Worm (Caenorhabditis elegans) whole organism, L4 larva: ENCODE results near the gene dot-1.5.

Experiments
- F44E2.7 ChIP-seq: fragments of 200-800 bp; sonication (Bioruptor generic); IDR thresholded peaks from 2 replicates; pipeline ENCODE4 v2.1.2; 2022; ENCODE audit warnings: missing genetic modification characterization, missing compliant biosample characterization
- F49E8.2 ChIP-seq: sonication (generic microtip); optimal IDR thresholded peaks from 2 replicates; lab custom pipeline; 2016; ENCODE audit warnings: missing compliant biosample characterization, mild to moderate bottlenecking, missing genetic modification characterization, borderline replicate concordance
- T20F7.1 ChIP-seq: fragments of 200-800 bp; sonication (Bioruptor generic); optimal IDR thresholded peaks from 2 replicates; lab custom pipeline; 2018; ENCODE audit warnings: mild to moderate bottlenecking, missing genetic modification characterization, missing compliant biosample characterization
- T26A8.4 ChIP-seq: fragments of 200-800 bp; sonication (Bioruptor generic); IDR thresholded peaks from 2 replicates; pipeline ENCODE4 v1.3.6; 2022; ENCODE audit warnings: missing genetic modification characterization, missing compliant biosample characterization
- Y105C5A.15 ChIP-seq: fragments of 200-800 bp; sonication (Bioruptor generic); IDR thresholded peaks from 2 replicates; pipeline ENCODE4 v1.3.6; 2022; ENCODE audit warnings: missing genetic modification characterization, missing compliant biosample characterization
- Y48G9A.11 ChIP-seq: fragments of 200-800 bp; sonication (Bioruptor generic); IDR thresholded peaks from 2 replicates; pipeline ENCODE4 v1.3.6; 2022; ENCODE audit warnings: missing genetic modification reagents, missing genetic modification characterization, missing compliant biosample characterization
- Y5F2A.4 ChIP-seq: fragments of 200-800 bp; sonication (Bioruptor generic); optimal IDR thresholded peaks from 2 replicates; lab custom pipeline; 2018; ENCODE audit warnings: mild to moderate bottlenecking, missing genetic modification characterization, missing compliant biosample characterization
- Y75B8A.6 ChIP-seq: fragments of 200-800 bp; sonication (Bioruptor generic); IDR thresholded peaks from 2 replicates; pipeline ENCODE4 v1.3.6; 2022; ENCODE audit warnings: missing genetic modification reagents, missing genetic modification characterization, missing compliant biosample characterization
- ama-1 ChIP-seq: fragments of 150-350 bp; optimal IDR thresholded peaks from 2 replicates; lab custom pipeline; 2014; ENCODE audit warnings: inconsistent platforms, mixed read lengths
- arid-1 ChIP-seq: fragments of 200-800 bp; sonication (Bioruptor generic); conservative IDR thresholded peaks from 2 replicates; pipeline ENCODE4 v1.3.6; 2022; ENCODE audit warnings: missing genetic modification reagents, missing genetic modification characterization, missing compliant biosample characterization
- attf-4 ChIP-seq: sonication (generic microtip); optimal IDR thresholded peaks from 3 replicates; lab custom pipeline; 2017; ENCODE audit warnings: missing biosample characterization, missing genetic modification characterization
- ceh-32 ChIP-seq: sonication (generic microtip); optimal IDR thresholded peaks from 2 replicates; lab custom pipeline; 2016; ENCODE audit warnings: mild to moderate bottlenecking, missing genetic modification characterization, missing compliant biosample characterization; ENCODE audit not compliant: poor library complexity
- ceh-44 ChIP-seq: fragments of 200-800 bp; sonication (Bioruptor generic); IDR thresholded peaks from 2 replicates; pipeline ENCODE4 v1.3.6; 2022; ENCODE audit warnings: missing genetic modification reagents, missing genetic modification characterization, missing compliant biosample characterization
- daf-12 ChIP-seq: fragments of 150-350 bp; optimal IDR thresholded peaks from 2 replicates; lab custom pipeline; 2014; ENCODE audit warnings: missing biosample characterization, missing genetic modification reagents, missing genetic modification characterization
- daf-8 ChIP-seq: fragments of 200-800 bp; sonication (Bioruptor generic); IDR thresholded peaks from 2 replicates; pipeline ENCODE4 v1.3.6; 2022; ENCODE audit warnings: missing genetic modification characterization, missing compliant biosample characterization
- dmd-8 ChIP-seq: fragments of 200-800 bp; sonication (Bioruptor generic); IDR thresholded peaks from 2 replicates; pipeline ENCODE4 v1.3.6; 2022; ENCODE audit warnings: missing genetic modification characterization, missing compliant biosample characterization
- dmd-9 ChIP-seq: fragments of 200-800 bp; sonication (Bioruptor generic); IDR thresholded peaks from 2 replicates; pipeline ENCODE4 v1.3.6; 2022; ENCODE audit warnings: missing genetic modification reagents, missing genetic modification characterization, missing compliant biosample characterization
- dve-1 ChIP-seq: sonication (generic microtip); optimal IDR thresholded peaks from 2 replicates; lab custom pipeline; 2017; ENCODE audit warnings: antibody characterized with exemption, mild to moderate bottlenecking, missing genetic modification characterization, missing compliant biosample characterization; ENCODE audit not compliant: insufficient read depth
- gei-8 ChIP-seq: fragments of 200-800 bp; sonication (Bioruptor generic); optimal IDR thresholded peaks from 2 replicates; lab custom pipeline; 2018; ENCODE audit warnings: mild to moderate bottlenecking, missing genetic modification characterization, missing compliant biosample characterization
- hif-1 ChIP-seq, 2 experiments: sonication (generic microtip); optimal IDR thresholded peaks; 2 replicates each; lab custom pipeline; 2016 to 2017; ENCODE audit warnings: missing compliant biosample characterization in 2 of 2, missing genetic modification characterization in 2 of 2, missing genetic modification reagents in 2 of 2, missing genotype in 2 of 2, mild to moderate bottlenecking in 1 of 2
- hlh-11 ChIP-seq: fragments of 200-800 bp; sonication (Bioruptor generic); optimal IDR thresholded peaks from 2 replicates; lab custom pipeline; 2018; ENCODE audit warnings: mild to moderate bottlenecking, missing genetic modification characterization, missing compliant biosample characterization
- hmg-1.1 ChIP-seq: fragments of 200-800 bp; sonication (Bioruptor generic); IDR thresholded peaks from 2 replicates; pipeline ENCODE4 v1.3.6; 2022; ENCODE audit warnings: missing genetic modification reagents, missing genetic modification characterization, missing compliant biosample characterization
- lim-7 ChIP-seq: fragments of 200-800 bp; sonication (Bioruptor generic); IDR thresholded peaks from 2 replicates; pipeline ENCODE4 v1.3.6; 2022; ENCODE audit warnings: missing genetic modification characterization, missing compliant biosample characterization
- lin-29 ChIP-seq: fragments of 200-800 bp; sonication (Bioruptor generic); IDR thresholded peaks from 2 replicates; pipeline ENCODE4 v1.3.6; 2022; ENCODE audit warnings: missing genetic modification reagents, missing genetic modification characterization, missing compliant biosample characterization
- lin-38 ChIP-seq: fragments of 200-800 bp; sonication (Bioruptor generic); IDR thresholded peaks from 2 replicates; pipeline ENCODE4 v1.3.6; 2022; ENCODE audit warnings: missing genetic modification reagents, missing genetic modification characterization, missing compliant biosample characterization
- lir-3 ChIP-seq: sonication (generic microtip); optimal IDR thresholded peaks from 2 replicates; lab custom pipeline; 2016; ENCODE audit warnings: mild to moderate bottlenecking, missing genetic modification characterization, missing compliant biosample characterization
- madf-9 ChIP-seq: fragments of 200-800 bp; sonication (Bioruptor generic); conservative IDR thresholded peaks from 2 replicates; pipeline ENCODE4 v1.3.6; 2022; ENCODE audit warnings: missing genetic modification reagents, missing genetic modification characterization, missing compliant biosample characterization
- mdl-1 ChIP-seq, 2 experiments: fragments of 150-350 bp in 1 of 2; sonication (generic microtip) in 1 of 2; optimal IDR thresholded peaks; 2 replicates each; lab custom pipeline; 2014 to 2017; ENCODE audit warnings: missing biosample characterization in 2 of 2, missing genetic modification characterization in 2 of 2
- mdt-29 ChIP-seq: fragments of 200-800 bp; sonication (Bioruptor generic); IDR thresholded peaks from 2 replicates; pipeline ENCODE4 v1.3.6; 2022; ENCODE audit warnings: missing genetic modification reagents, missing genetic modification characterization, missing compliant biosample characterization
- mxl-3 ChIP-seq: fragments of 200-800 bp; sonication (Bioruptor generic); optimal IDR thresholded peaks from 2 replicates; lab custom pipeline; 2018; ENCODE audit warnings: mild to moderate bottlenecking, missing genetic modification characterization, missing compliant biosample characterization
- nhr-11 ChIP-seq: fragments of 150-350 bp; optimal IDR thresholded peaks from 2 replicates; lab custom pipeline; 2014; ENCODE audit warnings: missing biosample characterization, missing genetic modification characterization
- nhr-48 ChIP-seq: sonication (generic microtip); optimal IDR thresholded peaks from 2 replicates; lab custom pipeline; 2016; ENCODE audit warnings: mild to moderate bottlenecking, missing genetic modification characterization, missing compliant biosample characterization
- nhr-6 ChIP-seq: fragments of 150-350 bp; optimal IDR thresholded peaks from 2 replicates; lab custom pipeline; 2014; ENCODE audit warnings: missing biosample characterization, missing genetic modification characterization
- nhr-77 ChIP-seq: fragments of 150-350 bp; optimal IDR thresholded peaks from 2 replicates; lab custom pipeline; 2014; ENCODE audit warnings: missing biosample characterization, missing genetic modification characterization
- pha-4 ChIP-seq, 2 experiments: fragments of 150-350 bp in 1 of 2; fragments of 200-800 bp in 1 of 2; sonication (Bioruptor generic) in 1 of 2; IDR thresholded peaks in 1 of 2; optimal IDR thresholded peaks in 1 of 2; 2 replicates each; pipeline versions ENCODE4 v1.3.6 to Lab custom; 2014 to 2022; ENCODE audit warnings: missing genetic modification characterization in 2 of 2, missing genetic modification reagents in 2 of 2, missing biosample characterization in 1 of 2, missing compliant biosample characterization in 1 of 2
- pqm-1 ChIP-seq: sonication (generic microtip); optimal IDR thresholded peaks from 2 replicates; lab custom pipeline; 2017; ENCODE audit warnings: missing biosample characterization, missing genetic modification characterization
- saeg-2 ChIP-seq: fragments of 200-800 bp; sonication (Bioruptor generic); IDR thresholded peaks from 2 replicates; pipeline ENCODE4 v1.3.6; 2022; ENCODE audit warnings: missing genetic modification reagents, missing genetic modification characterization, missing compliant biosample characterization
- snpc-1.2 ChIP-seq: fragments of 200-800 bp; sonication (Bioruptor generic); IDR thresholded peaks from 2 replicates; pipeline ENCODE4 v1.3.6; 2022; ENCODE audit warnings: missing genetic modification reagents, missing genetic modification characterization, missing compliant biosample characterization
- snpc-4 ChIP-seq: fragments of 150-350 bp; optimal IDR thresholded peaks from 2 replicates; lab custom pipeline; 2014; ENCODE audit warnings: missing biosample characterization, missing genetic modification characterization
- spr-1 ChIP-seq: sonication (generic microtip); optimal IDR thresholded peaks from 2 replicates; lab custom pipeline; 2016; ENCODE audit warnings: mild to moderate bottlenecking, missing genetic modification characterization, missing compliant biosample characterization
- spr-3 ChIP-seq: fragments of 200-800 bp; sonication (Bioruptor generic); optimal IDR thresholded peaks from 2 replicates; lab custom pipeline; 2018; ENCODE audit warnings: mild to moderate bottlenecking, missing genetic modification characterization, missing compliant biosample characterization
- tag-97 ChIP-seq: fragments of 200-800 bp; sonication (Bioruptor generic); IDR thresholded peaks from 2 replicates; pipeline ENCODE4 v1.3.6; 2022; ENCODE audit warnings: missing genetic modification characterization, missing compliant biosample characterization
- unc-130 ChIP-seq: sonication (generic microtip); optimal IDR thresholded peaks from 2 replicates; lab custom pipeline; 2016; ENCODE audit warnings: missing genetic modification reagents, missing genetic modification characterization, missing compliant biosample characterization
- unc-39 ChIP-seq: sonication (generic microtip); optimal IDR thresholded peaks from 2 replicates; lab custom pipeline; 2017; ENCODE audit warnings: missing biosample characterization, missing genetic modification characterization
- unc-62 ChIP-seq, 3 experiments: fragments of 150-350 bp in 1 of 3; sonication (generic microtip); optimal IDR thresholded peaks in 2 of 3; peaks in 1 of 3; 1 replicate in 1 of 3; 2 replicates in 2 of 3; lab custom pipeline; 2014 to 2017; ENCODE audit warnings: missing biosample characterization in 3 of 3, missing genetic modification characterization in 3 of 3, missing genetic modification reagents in 3 of 3, missing genotype in 1 of 3
- vab-7 ChIP-seq: fragments of 200-800 bp; sonication (Bioruptor generic); IDR thresholded peaks from 2 replicates; pipeline ENCODE4 v1.3.6; 2022; ENCODE audit warnings: missing genetic modification reagents, missing genetic modification characterization, missing compliant biosample characterization
- zag-1 ChIP-seq: fragments of 150-350 bp; optimal IDR thresholded peaks from 2 replicates; lab custom pipeline; 2014; ENCODE audit warnings: missing biosample characterization, missing genetic modification characterization
- zfp-2 ChIP-seq: sonication (generic microtip); optimal IDR thresholded peaks from 2 replicates; lab custom pipeline; 2016; ENCODE audit warnings: mild to moderate bottlenecking, missing genetic modification characterization, missing compliant biosample characterization
- zip-2 ChIP-seq: fragments of 150-350 bp; optimal IDR thresholded peaks from 2 replicates; lab custom pipeline; 2014; ENCODE audit warnings: missing biosample characterization, missing genetic modification characterization
- ztf-7 ChIP-seq: fragments of 150-350 bp; optimal IDR thresholded peaks from 2 replicates; lab custom pipeline; 2014; ENCODE audit warnings: missing biosample characterization, missing genetic modification characterization

The dot-1.5 gene

DNA sequence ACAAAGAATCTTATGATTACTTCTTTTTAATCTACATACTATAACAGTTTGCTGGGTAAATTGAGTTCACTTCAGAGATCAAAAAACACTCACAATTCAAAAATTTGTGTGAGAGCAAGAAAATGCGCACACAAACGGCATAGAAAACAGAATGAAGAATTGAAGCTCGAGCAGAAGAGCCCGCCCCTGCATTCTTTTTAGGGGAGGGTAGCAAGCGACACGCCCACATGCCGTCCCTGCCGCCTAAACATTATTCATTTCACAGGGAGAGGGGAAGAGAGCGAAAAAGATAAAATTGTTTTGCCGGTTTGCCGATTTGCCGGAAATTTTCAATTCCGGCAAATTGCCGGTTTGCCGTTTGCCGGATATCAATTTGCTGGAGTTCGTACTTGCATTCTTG is 7.9 kb upstream of the dot-1.5 start (continued):
- TF ChIP-seq ama-1 (lab: Kevin White, UChicago) (no peak), madf-9 (GFP tag; lab: Robert Waterston, UW) (peak; percentile 87), T20F7.1 (GFP tag; lab: Kevin White, UChicago) (no peak), ceh-44 (GFP tag; lab: Robert Waterston, UW) (no peak), unc-39 (tag; lab: Kevin White, UChicago) (no peak), tag-97 (no peak), unc-130 (GFP tag; lab: Kevin White, UChicago) (no peak), gei-8 (GFP tag; lab: Kevin White, UChicago) (no peak), mxl-3 (peak; percentile 52), lin-38 (GFP tag; lab: Robert Waterston, UW) (no peak), nhr-11 (tag; lab: Kevin White, UChicago) (no peak), spr-3 (GFP tag; lab: Kevin White, UChicago) (peak; percentile 87), arid-1 (no peak; the same call in 1 of the 2 replicates), Y75B8A.6 (GFP tag; lab: Robert Waterston, UW) (0 out of 2 replicates have a peak, but pooled peaks have one; percentile 46), dmd-8 (GFP tag; lab: Robert Waterston, UW) (no peak), attf-4 (tag; lab: Kevin White, UChicago) (no peak), lir-3 (peak; percentile 6), snpc-1.2 (GFP tag; lab: Robert Waterston, UW) (no peak), mdt-29 (GFP tag; lab: Robert Waterston, UW) (0 out of 2 replicates have a peak, but pooled peaks have one; percentile 40), snpc-4 (tag; lab: Kevin White, UChicago) (no peak), F44E2.7 (GFP tag; lab: Robert Waterston, UW) (no peak), nhr-48 (peak; percentile 71), ceh-32 (tag; lab: Kevin White, UChicago) (no peak), mdl-1 (tag; optimal IDR thresholded peaks at IDR 0.05; lab: Kevin White, UChicago) (peak; percentile 23 to 52), dve-1 (tag; lab: Kevin White, UChicago) (no peak), pqm-1 (tag; lab: Kevin White, UChicago) (no peak), dmd-9 (GFP tag; lab: Robert Waterston, UW) (peak; percentile 62; the same call in 1 of the 2 replicates), nhr-6 (no peak), hlh-11 (tag; lab: Kevin White, UChicago) (no peak), hmg-1.1 (GFP tag; lab: Robert Waterston, UW) (peak; percentile 98), pha-4 (GFP tag; IDR thresholded peaks at IDR 0.05; lab: Robert Waterston, UW) (peak; percentile 88; the same call in 1 of the 2 replicates), pha-4 (tag; optimal IDR thresholded peaks at IDR 0.05; lab: Kevin White, UChicago) (no peak), lim-7 (peak; percentile 26; the same call in 1 of the 2 replicates), F49E8.2 (tag; lab: Kevin White, UChicago) (no peak), vab-7 (GFP tag; lab: Robert Waterston, UW) (peak; percentile 78), lin-29 (GFP tag; lab: Robert Waterston, UW) (peak; percentile 89), ztf-7 (tag; lab: Kevin White, UChicago) (peak; percentile 34), Y48G9A.11 (GFP tag; lab: Robert Waterston, UW) (0 out of 2 replicates have a peak, but pooled peaks have one; percentile 22), spr-1 (tag; lab: Kevin White, UChicago) (peak; percentile 83), hif-1 (tag; optimal IDR thresholded peaks at IDR 0.05; lab: Kevin White, UChicago) (peak; percentile 35 to 57), daf-8 (no peak), unc-62 (GFP tag; optimal IDR thresholded peaks at IDR 0.05 in 1 of 2; lab: Kevin White, UChicago) (no peak), unc-62 (tag; optimal IDR thresholded peaks at IDR 0.05; lab: Kevin White, UChicago) (no peak), zag-1 (tag; lab: Kevin White, UChicago) (peak; percentile 41), Y105C5A.15 (GFP tag; lab: Robert Waterston, UW) (0 out of 2 replicates have a peak, but pooled peaks have one; percentile 36), nhr-77 (peak; percentile 71), T26A8.4 (peak; percentile 97), daf-12 (tag; lab: Kevin White, UChicago) (no peak), zfp-2 (tag; lab: Kevin White, UChicago) (no peak), Y5F2A.4 (GFP tag; lab: Kevin White, UChicago) (peak; percentile 61), saeg-2 (GFP tag; lab: Robert Waterston, UW) (peak; percentile 74; the same call in 1 of the 2 replicates), zip-2 (tag; lab: Kevin White, UChicago) (peak; percentile 85)
